Worm (Caenorhabditis elegans) whole organism, L4/young adult: ENCODE measurements around the gene C54C6.11.

Experiments
- W03F9.2 ChIP-seq: fragments of 150-350 bp; optimal IDR thresholded peaks from 2 replicates; lab custom pipeline; 2014; ENCODE audit warnings: missing biosample characterization, missing genetic modification characterization
- dao-5 ChIP-seq: sonication (generic microtip); optimal IDR thresholded peaks from 2 replicates; lab custom pipeline; 2016; ENCODE audit warnings: missing genotype, missing genetic modification characterization, moderate library complexity, missing compliant biosample characterization
- him-1 ChIP-seq: sonication (generic microtip); optimal IDR thresholded peaks from 2 replicates; lab custom pipeline; 2016; ENCODE audit warnings: missing genotype, missing genetic modification reagents, missing genetic modification characterization, missing compliant biosample characterization

The C54C6.11 gene

DNA sequence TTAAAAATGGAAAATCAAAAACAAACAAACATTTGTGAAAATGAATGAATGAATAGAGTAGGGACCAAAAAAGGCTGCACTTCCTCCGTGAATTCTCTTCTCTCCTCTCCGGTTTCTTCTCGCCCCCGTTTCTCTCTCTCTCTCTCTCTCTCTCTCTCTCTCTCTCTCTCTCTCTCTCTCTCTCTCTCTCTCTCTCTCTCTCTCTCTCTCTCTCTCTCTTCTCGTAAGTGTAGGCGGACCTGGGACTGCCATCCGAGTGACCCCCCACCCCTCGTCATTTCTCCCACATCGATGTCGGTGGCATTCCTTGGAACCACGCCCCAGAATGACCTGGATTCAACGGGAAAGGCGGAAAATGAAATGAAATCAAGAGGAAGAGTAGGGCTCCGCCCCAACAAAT, 18.7 kb downstream of the C54C6.11 start:
- TF ChIP-seq him-1: no peak
- TF ChIP-seq W03F9.2 (tag; lab: Kevin White, UChicago): no peak
- no peak for TF ChIP-seq dao-5 (tag; lab: Kevin White, UChicago)

DNA sequence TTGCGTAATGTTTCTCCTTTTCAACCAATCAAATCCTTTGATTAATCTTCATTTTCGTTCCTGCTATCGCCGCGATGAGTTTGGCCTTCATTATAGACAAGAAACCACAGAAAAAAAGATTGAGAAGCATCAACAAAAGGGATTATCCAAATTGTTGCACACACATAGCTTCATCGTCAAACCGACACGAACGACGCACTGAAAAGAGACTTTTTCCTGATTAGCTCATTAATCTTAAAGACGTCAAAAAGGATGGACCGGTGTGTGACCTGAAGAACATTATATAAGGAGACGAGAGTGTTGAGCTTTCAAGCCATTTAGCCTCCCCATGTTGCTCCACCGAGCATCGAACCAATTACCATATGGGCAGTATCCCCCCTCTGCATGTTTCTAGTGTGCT, 21.6 kb downstream of the C54C6.11 start:
- TF ChIP-seq him-1 (no peak), W03F9.2 (tag; lab: Kevin White, UChicago) (no peak), dao-5 (tag; lab: Kevin White, UChicago) (no peak)

DNA sequence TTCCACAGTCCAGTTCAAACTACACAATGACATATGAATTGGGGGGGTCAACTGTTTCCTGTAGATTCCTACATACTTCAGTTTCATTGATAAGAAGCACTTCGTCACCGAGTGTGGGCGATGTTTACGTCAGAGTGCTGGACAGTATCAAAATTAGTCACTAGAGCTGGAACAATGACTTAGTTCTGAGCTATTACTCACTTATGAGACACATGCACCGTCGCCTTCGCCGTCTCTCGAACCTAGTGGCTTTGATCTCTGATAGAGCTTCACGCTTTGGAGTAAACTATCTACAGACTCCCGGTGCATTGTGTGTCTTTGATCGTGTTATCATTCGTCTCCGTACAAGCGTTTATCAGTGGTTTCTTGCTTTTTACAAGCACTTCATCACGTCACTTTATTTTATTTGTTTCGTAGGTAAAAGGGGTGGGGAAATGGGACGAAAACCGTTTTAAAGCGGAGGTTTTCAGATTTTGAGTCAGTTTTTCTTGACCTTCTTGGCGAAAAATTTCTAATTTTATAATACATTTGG, 23.3 kb downstream of the C54C6.11 start:
- no peak for TF ChIP-seq W03F9.2 (tag; lab: Kevin White, UChicago)
- no peak for TF ChIP-seq dao-5 (tag; lab: Kevin White, UChicago)
- TF ChIP-seq him-1: no peak

DNA sequence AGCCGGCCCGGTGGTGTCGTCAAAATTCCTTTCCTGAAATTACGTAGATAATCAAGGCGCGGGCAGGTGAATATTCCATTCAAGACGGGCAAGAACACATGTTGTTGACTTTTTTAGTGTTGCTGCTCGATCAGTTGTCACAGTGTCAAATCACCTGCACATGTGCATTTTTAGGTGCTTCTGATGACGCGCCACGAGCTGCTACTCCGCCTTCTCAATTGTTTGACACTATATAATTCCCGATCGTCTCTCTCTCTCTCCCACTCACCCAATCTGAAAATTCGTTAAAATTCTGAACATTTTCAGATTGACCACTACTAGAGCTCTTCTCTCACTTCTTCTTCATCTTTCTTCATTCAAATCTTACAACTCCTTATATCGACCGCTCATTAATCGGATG, 25.2 kb downstream of the C54C6.11 start, which contains the start of gene nhr-6:
Gene nhr-6 (plus strand): TSS at position 301 of the 400 bp plus-strand sequence.
- TF ChIP-seq him-1: no peak
- TF ChIP-seq dao-5 (tag; lab: Kevin White, UChicago): no peak
- TF ChIP-seq W03F9.2 (tag; lab: Kevin White, UChicago): no peak

DNA sequence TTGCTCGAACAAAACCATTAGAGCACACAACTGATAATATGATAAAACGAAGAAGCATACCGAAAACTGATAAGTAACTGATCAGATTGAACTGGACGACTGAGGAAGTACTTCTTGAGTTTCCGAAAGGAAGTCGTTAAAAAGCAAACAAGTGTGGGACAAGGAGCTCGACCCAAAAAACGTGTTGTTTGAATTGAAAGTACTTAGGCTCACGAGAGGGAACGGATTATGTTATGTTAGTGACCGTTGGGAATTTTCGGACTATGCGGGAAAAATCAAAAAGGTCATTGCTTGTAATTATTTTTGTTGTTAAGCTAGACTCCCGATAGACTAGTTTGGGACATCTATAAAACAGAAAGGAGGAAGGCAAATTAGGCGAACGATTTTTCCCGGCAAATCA, 33.5 kb downstream of the C54C6.11 start, which contains the start of gene C48D5.3:
Gene C48D5.3 (minus strand): TSS at position 101 of the 400 bp plus-strand sequence.
- no peak for TF ChIP-seq him-1
- TF ChIP-seq W03F9.2 (tag; lab: Kevin White, UChicago): no peak
- TF ChIP-seq dao-5 (tag; lab: Kevin White, UChicago): no peak

DNA sequence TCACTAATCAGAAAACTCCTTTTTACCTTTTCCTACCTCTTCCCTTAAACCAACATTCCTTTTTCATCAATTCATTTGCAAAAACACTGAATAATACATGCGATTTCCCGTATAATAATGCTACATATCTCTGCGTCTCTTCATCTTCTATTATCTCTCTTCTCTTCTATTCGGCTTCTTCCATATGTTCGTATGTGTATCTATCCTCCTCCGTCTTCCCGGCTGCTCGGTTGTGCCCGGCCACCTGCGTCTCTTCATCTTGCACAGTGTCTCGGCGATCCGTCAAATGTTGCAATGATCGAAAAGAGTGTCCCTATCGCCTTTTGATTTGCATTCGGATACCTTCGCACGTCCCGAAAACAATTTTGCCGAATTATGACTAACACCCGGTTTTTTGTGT, 35.2 kb downstream of the C54C6.11 start:
- TF ChIP-seq him-1 (no peak), W03F9.2 (tag; lab: Kevin White, UChicago) (no peak)

DNA sequence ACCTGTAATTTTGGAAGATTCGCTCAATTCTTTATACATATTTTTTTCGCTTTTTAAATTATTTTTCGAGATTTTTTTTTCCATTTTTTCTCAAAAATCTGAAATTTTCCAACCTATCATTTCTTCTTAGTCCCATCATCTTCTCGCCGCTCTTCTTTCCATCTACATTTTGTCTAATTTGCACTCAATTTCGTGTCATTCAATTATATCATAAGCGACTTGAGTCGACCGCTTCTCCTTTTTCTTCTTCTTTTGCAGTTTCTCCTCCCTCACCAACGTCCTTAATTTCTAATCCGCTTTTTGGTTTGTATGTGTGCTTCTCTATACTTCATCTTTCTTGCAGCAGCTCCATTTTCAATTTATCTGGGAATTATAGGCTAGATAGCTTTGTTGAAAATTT, 40.1 kb downstream of the C54C6.11 start:
- TF ChIP-seq him-1 (no peak), W03F9.2 (tag; lab: Kevin White, UChicago) (no peak), dao-5 (tag; lab: Kevin White, UChicago) (no peak)

DNA sequence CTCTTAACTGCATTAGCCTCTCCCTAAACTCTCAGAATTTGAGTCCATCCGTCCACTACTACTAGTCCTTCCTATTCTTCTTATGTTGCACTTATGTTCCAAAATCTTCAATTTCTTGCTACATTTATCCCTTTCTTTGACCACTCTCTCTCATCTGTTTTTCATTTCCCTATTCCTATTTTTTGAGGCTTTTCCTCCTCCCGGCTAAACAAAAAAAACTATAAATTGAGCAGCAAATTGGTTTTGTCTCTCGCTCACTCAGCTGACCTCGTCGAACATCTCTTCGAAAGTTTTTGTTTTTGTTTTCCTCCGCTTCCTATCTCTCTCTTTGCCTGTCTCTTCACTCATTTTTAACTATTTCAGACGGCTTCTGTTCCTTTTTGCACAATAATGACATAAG, 42.2 kb downstream of the C54C6.11 start, which contains the start of gene ptp-1:
Gene ptp-1 (plus strand): TSS at position 358 of the 400 bp plus-strand sequence.
- TF ChIP-seq W03F9.2 (tag; lab: Kevin White, UChicago) (no peak), dao-5 (tag; lab: Kevin White, UChicago) (no peak), him-1 (no peak)

DNA sequence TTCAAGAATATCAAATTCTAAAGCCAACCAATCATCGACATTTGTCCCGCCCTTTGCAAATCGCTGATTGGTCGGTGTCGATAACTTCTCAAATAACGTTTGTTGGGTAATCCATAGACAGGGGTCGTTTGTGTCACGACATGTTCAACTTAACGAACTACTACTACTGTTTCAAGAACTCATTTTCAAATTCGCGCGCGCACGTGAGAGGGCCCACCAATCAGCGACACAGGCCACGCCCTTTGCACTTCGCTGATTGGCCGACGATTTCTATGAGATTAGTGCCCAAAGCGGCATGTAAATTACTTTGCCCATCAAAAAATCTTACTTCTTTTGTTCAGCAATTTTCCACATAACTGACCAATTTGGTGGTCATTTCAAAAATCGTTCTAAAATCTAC, 46.6 kb downstream of the C54C6.11 start:
- TF ChIP-seq W03F9.2 (tag; lab: Kevin White, UChicago) (no peak), him-1 (no peak), dao-5 (tag; lab: Kevin White, UChicago) (no peak)
